Worm (Caenorhabditis elegans) whole organism, L4 larva: ENCODE results near the gene B0286.1.

Experiments
- D1046.2 ChIP-seq: fragments of 200-800 bp; sonication (Bioruptor generic); IDR thresholded peaks from 2 replicates; pipeline ENCODE4 v1.3.6; 2022; ENCODE audit warnings: missing genetic modification characterization, missing compliant biosample characterization
- F26F4.8 ChIP-seq: fragments of 200-800 bp; sonication (Bioruptor generic); conservative IDR thresholded peaks from 2 replicates; pipeline ENCODE4 v1.3.6; 2022; ENCODE audit warnings: missing genetic modification characterization, missing compliant biosample characterization
- R02D3.7 ChIP-seq: fragments of 150-350 bp; sonication (generic microtip); optimal IDR thresholded peaks from 3 replicates; lab custom pipeline; 2014; ENCODE audit warnings: missing biosample characterization, missing genetic modification characterization
- T26A8.4 ChIP-seq: fragments of 200-800 bp; sonication (Bioruptor generic); IDR thresholded peaks from 2 replicates; pipeline ENCODE4 v1.3.6; 2022; ENCODE audit warnings: missing genetic modification characterization, missing compliant biosample characterization
- Y48G9A.11 ChIP-seq: fragments of 200-800 bp; sonication (Bioruptor generic); IDR thresholded peaks from 2 replicates; pipeline ENCODE4 v1.3.6; 2022; ENCODE audit warnings: missing genetic modification reagents, missing genetic modification characterization, missing compliant biosample characterization
- Y5F2A.4 ChIP-seq: fragments of 200-800 bp; sonication (Bioruptor generic); optimal IDR thresholded peaks from 2 replicates; lab custom pipeline; 2018; ENCODE audit warnings: mild to moderate bottlenecking, missing genetic modification characterization, missing compliant biosample characterization
- Y75B8A.6 ChIP-seq: fragments of 200-800 bp; sonication (Bioruptor generic); IDR thresholded peaks from 2 replicates; pipeline ENCODE4 v1.3.6; 2022; ENCODE audit warnings: missing genetic modification reagents, missing genetic modification characterization, missing compliant biosample characterization
- ZK546.5 ChIP-seq, 2 experiments: sonication (generic microtip); optimal IDR thresholded peaks; 2 replicates each; lab custom pipeline; 2017; ENCODE audit warnings: missing biosample characterization in 2 of 2, missing genetic modification characterization in 2 of 2
- aha-1 ChIP-seq: fragments of 150-350 bp; peaks from one replicate; lab custom pipeline; 2014; ENCODE audit warnings: missing biosample characterization, missing genetic modification characterization
- arid-1 ChIP-seq: fragments of 200-800 bp; sonication (Bioruptor generic); conservative IDR thresholded peaks from 2 replicates; pipeline ENCODE4 v1.3.6; 2022; ENCODE audit warnings: missing genetic modification reagents, missing genetic modification characterization, missing compliant biosample characterization
- attf-4 ChIP-seq: sonication (generic microtip); optimal IDR thresholded peaks from 3 replicates; lab custom pipeline; 2017; ENCODE audit warnings: missing biosample characterization, missing genetic modification characterization
- ceh-20 ChIP-seq: fragments of 200-800 bp; sonication (Bioruptor generic); IDR thresholded peaks from 2 replicates; pipeline ENCODE4 v1.3.6; 2022; ENCODE audit warnings: missing genetic modification reagents, missing genetic modification characterization, missing compliant biosample characterization
- ceh-28 ChIP-seq: fragments of 150-350 bp; optimal IDR thresholded peaks from 2 replicates; lab custom pipeline; 2014; ENCODE audit warnings: missing biosample characterization, missing genetic modification reagents, missing genetic modification characterization
- ceh-32 ChIP-seq: sonication (generic microtip); optimal IDR thresholded peaks from 2 replicates; lab custom pipeline; 2016; ENCODE audit warnings: mild to moderate bottlenecking, missing genetic modification characterization, missing compliant biosample characterization; ENCODE audit not compliant: poor library complexity
- ceh-62 ChIP-seq: sonication (generic microtip); optimal IDR thresholded peaks from 2 replicates; lab custom pipeline; 2017; ENCODE audit warnings: missing biosample characterization, missing genetic modification characterization
- ceh-82 ChIP-seq: sonication (generic microtip); optimal IDR thresholded peaks from 2 replicates; lab custom pipeline; 2017; ENCODE audit warnings: missing biosample characterization, missing genetic modification characterization
- daf-12 ChIP-seq: fragments of 150-350 bp; optimal IDR thresholded peaks from 2 replicates; lab custom pipeline; 2014; ENCODE audit warnings: missing biosample characterization, missing genetic modification reagents, missing genetic modification characterization
- dmd-6 ChIP-seq: fragments of 200-800 bp; sonication (Bioruptor generic); IDR thresholded peaks from 2 replicates; pipeline ENCODE4 v1.3.6; 2022; ENCODE audit warnings: missing genetic modification reagents, missing genetic modification characterization, missing compliant biosample characterization
- dmd-8 ChIP-seq: fragments of 200-800 bp; sonication (Bioruptor generic); IDR thresholded peaks from 2 replicates; pipeline ENCODE4 v1.3.6; 2022; ENCODE audit warnings: missing genetic modification characterization, missing compliant biosample characterization
- dmd-9 ChIP-seq: fragments of 200-800 bp; sonication (Bioruptor generic); IDR thresholded peaks from 2 replicates; pipeline ENCODE4 v1.3.6; 2022; ENCODE audit warnings: missing genetic modification reagents, missing genetic modification characterization, missing compliant biosample characterization
- dve-1 ChIP-seq: sonication (generic microtip); optimal IDR thresholded peaks from 2 replicates; lab custom pipeline; 2017; ENCODE audit warnings: antibody characterized with exemption, mild to moderate bottlenecking, missing genetic modification characterization, missing compliant biosample characterization; ENCODE audit not compliant: insufficient read depth
- egl-27 ChIP-seq: sonication (generic microtip); optimal IDR thresholded peaks from 3 replicates; lab custom pipeline; 2017; ENCODE audit warnings: missing biosample characterization, missing genetic modification reagents, missing genetic modification characterization
- fos-1 ChIP-seq: fragments of 150-350 bp; optimal IDR thresholded peaks from 2 replicates; lab custom pipeline; 2014; ENCODE audit warnings: missing biosample characterization, missing genetic modification characterization
- lin-1 ChIP-seq: fragments of 200-800 bp; sonication (Bioruptor generic); IDR thresholded peaks from 2 replicates; pipeline ENCODE4 v1.3.6; 2022; ENCODE audit warnings: missing genetic modification reagents, missing genetic modification characterization, missing compliant biosample characterization
- lin-13 ChIP-seq: fragments of 150-350 bp; optimal IDR thresholded peaks from 2 replicates; lab custom pipeline; 2014; ENCODE audit warnings: missing biosample characterization, missing genetic modification reagents, missing genetic modification characterization
- lin-39 ChIP-seq: fragments of 150-350 bp; optimal IDR thresholded peaks from 2 replicates; lab custom pipeline; 2014; ENCODE audit warnings: missing biosample characterization, missing genetic modification reagents, missing genetic modification characterization
- lsy-2 ChIP-seq, 2 experiments: fragments of 150-350 bp in 1 of 2; sonication (generic microtip) in 1 of 2; optimal IDR thresholded peaks; 2 replicates each; lab custom pipeline; 2014 to 2017; ENCODE audit warnings: missing biosample characterization in 2 of 2, missing genetic modification characterization in 2 of 2
- mep-1 ChIP-seq: fragments of 150-350 bp; sonication (generic microtip); optimal IDR thresholded peaks from 3 replicates; lab custom pipeline; 2014; ENCODE audit warnings: missing biosample characterization, missing genetic modification characterization
- mxl-3 ChIP-seq: fragments of 200-800 bp; sonication (Bioruptor generic); optimal IDR thresholded peaks from 2 replicates; lab custom pipeline; 2018; ENCODE audit warnings: mild to moderate bottlenecking, missing genetic modification characterization, missing compliant biosample characterization
- nhr-10 ChIP-seq: fragments of 150-350 bp; optimal IDR thresholded peaks from 2 replicates; lab custom pipeline; 2014; ENCODE audit warnings: missing biosample characterization, missing genetic modification characterization
- nhr-102 ChIP-seq: sonication (generic microtip); optimal IDR thresholded peaks from 2 replicates; lab custom pipeline; 2016; ENCODE audit warnings: mild to moderate bottlenecking, missing genetic modification characterization, moderate library complexity, missing compliant biosample characterization
- nhr-11 ChIP-seq: fragments of 150-350 bp; optimal IDR thresholded peaks from 2 replicates; lab custom pipeline; 2014; ENCODE audit warnings: missing biosample characterization, missing genetic modification characterization
- nhr-237 ChIP-seq: sonication (generic microtip); optimal IDR thresholded peaks from 2 replicates; lab custom pipeline; 2017; ENCODE audit warnings: missing biosample characterization, missing genetic modification characterization
- nhr-28 ChIP-seq: fragments of 150-350 bp; optimal IDR thresholded peaks from 2 replicates; lab custom pipeline; 2014; ENCODE audit warnings: missing biosample characterization, missing genetic modification characterization
- nhr-41 ChIP-seq: fragments of 200-800 bp; sonication (Bioruptor generic); IDR thresholded peaks from 2 replicates; pipeline ENCODE4 v1.3.6; 2022; ENCODE audit warnings: missing genetic modification reagents, missing genetic modification characterization, missing compliant biosample characterization
- nhr-48 ChIP-seq: sonication (generic microtip); optimal IDR thresholded peaks from 2 replicates; lab custom pipeline; 2016; ENCODE audit warnings: mild to moderate bottlenecking, missing genetic modification characterization, missing compliant biosample characterization
- nhr-76 ChIP-seq: fragments of 150-350 bp; optimal IDR thresholded peaks from 2 replicates; lab custom pipeline; 2014; ENCODE audit warnings: missing biosample characterization, missing genetic modification characterization
- pha-4 ChIP-seq, 2 experiments: fragments of 150-350 bp in 1 of 2; fragments of 200-800 bp in 1 of 2; sonication (Bioruptor generic) in 1 of 2; IDR thresholded peaks in 1 of 2; optimal IDR thresholded peaks in 1 of 2; 2 replicates each; pipeline versions ENCODE4 v1.3.6 to Lab custom; 2014 to 2022; ENCODE audit warnings: missing genetic modification characterization in 2 of 2, missing genetic modification reagents in 2 of 2, missing biosample characterization in 1 of 2, missing compliant biosample characterization in 1 of 2
- php-3 ChIP-seq: fragments of 200-800 bp; sonication (Bioruptor generic); IDR thresholded peaks from 2 replicates; pipeline ENCODE4 v1.3.6; 2022; ENCODE audit warnings: missing genetic modification reagents, missing genetic modification characterization, missing compliant biosample characterization
- rbr-2 ChIP-seq: sonication (generic microtip); optimal IDR thresholded peaks from 2 replicates; lab custom pipeline; 2016; ENCODE audit warnings: missing genotype, missing genetic modification characterization, missing compliant biosample characterization
- saeg-2 ChIP-seq: fragments of 200-800 bp; sonication (Bioruptor generic); IDR thresholded peaks from 2 replicates; pipeline ENCODE4 v1.3.6; 2022; ENCODE audit warnings: missing genetic modification reagents, missing genetic modification characterization, missing compliant biosample characterization
- set-16 ChIP-seq: fragments of 200-800 bp; sonication (Bioruptor generic); IDR thresholded peaks from 2 replicates; pipeline ENCODE4 v1.3.6; 2022; ENCODE audit warnings: missing genetic modification reagents, missing genetic modification characterization, missing compliant biosample characterization
- spr-1 ChIP-seq: sonication (generic microtip); optimal IDR thresholded peaks from 2 replicates; lab custom pipeline; 2016; ENCODE audit warnings: mild to moderate bottlenecking, missing genetic modification characterization, missing compliant biosample characterization
- tra-1 ChIP-seq: fragments of 200-800 bp; sonication (Bioruptor generic); IDR thresholded peaks from 2 replicates; pipeline ENCODE4 v1.3.6; 2022; ENCODE audit warnings: missing genetic modification reagents, missing genetic modification characterization, missing compliant biosample characterization
- unc-130 ChIP-seq: sonication (generic microtip); optimal IDR thresholded peaks from 2 replicates; lab custom pipeline; 2016; ENCODE audit warnings: missing genetic modification reagents, missing genetic modification characterization, missing compliant biosample characterization
- unc-62 ChIP-seq, 3 experiments: fragments of 150-350 bp in 1 of 3; sonication (generic microtip); optimal IDR thresholded peaks in 2 of 3; peaks in 1 of 3; 1 replicate in 1 of 3; 2 replicates in 2 of 3; lab custom pipeline; 2014 to 2017; ENCODE audit warnings: missing biosample characterization in 3 of 3, missing genetic modification characterization in 3 of 3, missing genetic modification reagents in 3 of 3, missing genotype in 1 of 3
- zag-1 ChIP-seq: fragments of 150-350 bp; optimal IDR thresholded peaks from 2 replicates; lab custom pipeline; 2014; ENCODE audit warnings: missing biosample characterization, missing genetic modification characterization
- zfp-3 ChIP-seq: fragments of 200-800 bp; sonication (Bioruptor generic); conservative IDR thresholded peaks from 2 replicates; pipeline ENCODE4 v1.3.6; 2022; ENCODE audit warnings: missing genetic modification reagents, missing genetic modification characterization, missing compliant biosample characterization
- ztf-7 ChIP-seq: fragments of 150-350 bp; optimal IDR thresholded peaks from 2 replicates; lab custom pipeline; 2014; ENCODE audit warnings: missing biosample characterization, missing genetic modification characterization

B0286.1 gene

DNA sequence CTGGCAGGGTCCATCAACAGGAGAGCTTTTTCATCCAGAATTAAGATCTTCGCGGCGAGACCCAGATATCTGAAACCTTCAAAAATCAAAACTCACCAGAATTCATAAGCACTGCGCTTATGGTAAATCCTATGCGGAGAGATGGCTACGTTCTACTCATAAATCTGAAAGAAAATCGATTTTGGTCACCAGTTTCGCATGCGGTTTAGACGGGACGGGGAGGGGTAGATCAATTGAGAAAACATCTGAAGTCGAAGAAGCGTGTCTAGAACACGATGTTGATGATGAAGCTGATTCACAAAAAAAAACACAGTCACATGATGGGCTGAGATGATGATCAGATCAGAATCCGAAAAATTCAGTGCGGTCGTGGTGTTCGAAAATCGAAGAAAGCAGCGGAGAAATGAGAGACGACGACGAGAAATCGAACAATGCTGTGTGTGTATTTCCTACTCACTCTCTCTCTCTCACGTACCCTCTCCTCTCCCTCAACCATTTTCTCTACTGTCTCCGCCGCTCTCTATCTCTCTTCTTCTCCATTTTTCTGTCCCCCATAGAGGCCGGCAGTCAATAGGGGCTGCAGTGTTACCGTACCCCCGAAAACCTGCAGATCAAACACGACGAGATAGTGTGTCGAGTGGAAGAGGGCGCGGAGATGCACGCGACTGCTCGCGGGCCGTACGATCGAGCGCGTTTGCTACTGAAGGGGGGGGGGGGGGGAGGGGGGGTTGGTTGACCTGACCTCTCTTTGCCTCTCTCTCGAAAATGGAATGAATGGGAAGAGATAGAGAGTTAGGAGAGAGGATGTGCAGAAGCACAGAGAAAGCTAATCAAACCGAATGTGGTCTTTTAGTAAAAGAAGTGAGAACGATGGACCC is 1.8 kb upstream of the B0286.1 start, which contains the start of gene ntl-2:
ntl-2 (minus strand) TSS at position 171 of the 878 bp plus-strand sequence.
- TF ChIP-seq php-3 (GFP tag; lab: Robert Waterston, UW) (peak; percentile 57; the same call in 1 of the 2 replicates), egl-27 (no peak), nhr-10 (tag; lab: Kevin White, UChicago) (peak; percentile 14), fos-1 (tag; lab: Kevin White, UChicago) (no peak), ceh-62 (no peak), aha-1 (tag; lab: Kevin White, UChicago) (peak; percentile 98), set-16 (GFP tag; lab: Robert Waterston, UW) (peak; percentile 100), dmd-8 (GFP tag; lab: Robert Waterston, UW) (no peak), dve-1 (tag; lab: Kevin White, UChicago) (peak; percentile 97), saeg-2 (GFP tag; lab: Robert Waterston, UW) (peak; percentile 86), daf-12 (tag; lab: Kevin White, UChicago) (no peak), arid-1 (GFP tag; lab: Robert Waterston, UW) (peak; percentile 86), nhr-11 (peak; percentile 90), lin-39 (no peak), nhr-102 (tag; lab: Kevin White, UChicago) (peak; percentile 79), nhr-28 (tag; lab: Kevin White, UChicago) (peak; percentile 83), Y5F2A.4 (GFP tag; lab: Kevin White, UChicago) (peak; percentile 79), F26F4.8 (no peak), T26A8.4 (peak; percentile 92), Y75B8A.6 (no peak), zfp-3 (GFP tag; lab: Robert Waterston, UW) (peak; percentile 50; the same call in 1 of the 2 replicates), ceh-28 (tag; lab: Kevin White, UChicago) (peak; percentile 71), attf-4 (tag; lab: Kevin White, UChicago) (no peak), nhr-41 (GFP tag; lab: Robert Waterston, UW) (peak; percentile 76; the same call in 1 of the 2 replicates), nhr-76 (no peak), D1046.2 (GFP tag; lab: Robert Waterston, UW) (peak; percentile 80; the same call in 1 of the 2 replicates), ZK546.5 (tag; optimal IDR thresholded peaks at IDR 0.05; lab: Kevin White, UChicago) (peak; percentile 32 to 96), lin-13 (GFP tag; lab: Kevin White, UChicago) (peak; percentile 91), unc-130 (GFP tag; lab: Kevin White, UChicago) (no peak), ztf-7 (tag; lab: Kevin White, UChicago) (peak; percentile 53), mxl-3 (GFP tag; lab: Kevin White, UChicago) (peak; percentile 96), dmd-6 (GFP tag; lab: Robert Waterston, UW) (peak; percentile 90), dmd-9 (GFP tag; lab: Robert Waterston, UW) (peak; percentile 87), rbr-2 (peak; percentile 94), zag-1 (peak; percentile 10), nhr-237 (peak; percentile 28), nhr-48 (tag; lab: Kevin White, UChicago) (peak; percentile 77), spr-1 (tag; lab: Kevin White, UChicago) (peak; percentile 86), unc-62 (GFP tag; optimal IDR thresholded peaks at IDR 0.05 in 1 of 2; lab: Kevin White, UChicago) (peak in 1 of 2 experiments; percentile 96), unc-62 (tag; optimal IDR thresholded peaks at IDR 0.05; lab: Kevin White, UChicago) (no peak), ceh-82 (tag; lab: Kevin White, UChicago) (no peak), Y48G9A.11 (no peak), pha-4 (GFP tag; IDR thresholded peaks at IDR 0.05; lab: Robert Waterston, UW) (peak; percentile 97), pha-4 (tag; optimal IDR thresholded peaks at IDR 0.05; lab: Kevin White, UChicago) (peak; percentile 76), ceh-20 (GFP tag; lab: Robert Waterston, UW) (peak; percentile 89), tra-1 (GFP tag; lab: Robert Waterston, UW) (peak; percentile 84), R02D3.7 (tag; lab: Kevin White, UChicago) (no peak), lin-1 (GFP tag; lab: Robert Waterston, UW) (peak; percentile 76), lsy-2 (tag; optimal IDR thresholded peaks at IDR 0.05; lab: Kevin White, UChicago) (peak; percentile 98 to 99), mep-1 (peak; percentile 98), ceh-32 (tag; lab: Kevin White, UChicago) (no peak)
